Fruit fly (Drosophila melanogaster) whole organism, embryonic: ENCODE measurements around the gene CG2129.
A peak's percentile ranks its signal among the peaks of the same experiment; 100 is the strongest.

Experiments used
- Adf1 ChIP-seq: fragments of 200-800 bp; sonication (Bioruptor generic); IDR thresholded peaks from 2 replicates; pipeline ENCODE4 v1.3.6; 2022; ENCODE audit warnings: missing biosample characterization, missing genetic modification characterization
- Aef1 ChIP-seq: fragments of 200-800 bp; sonication (Bioruptor generic); IDR thresholded peaks from 3 replicates; pipeline ENCODE4 v1.3.6; 2022; ENCODE audit warnings: missing biosample characterization, missing genetic modification characterization
- Blimp-1 ChIP-seq: fragments of 200-800 bp; sonication (Bioruptor generic); optimal IDR thresholded peaks from 3 replicates; lab custom pipeline; 2018; ENCODE audit warnings: missing biosample characterization, missing genetic modification characterization, mild to moderate bottlenecking, moderate library complexity, missing genetic modification reagents
- BtbVII ChIP-seq: fragments of 200-800 bp; sonication (Bioruptor generic); optimal IDR thresholded peaks from 3 replicates; lab custom pipeline; 2017; ENCODE audit warnings: missing biosample characterization, mild to moderate bottlenecking, missing genetic modification characterization
- CG10209 ChIP-seq: fragments of 200-800 bp; sonication (Bioruptor generic); optimal IDR thresholded peaks from 3 replicates; lab custom pipeline; 2017; ENCODE audit warnings: missing biosample characterization, mild to moderate bottlenecking, missing genetic modification characterization, missing genetic modification reagents
- CG10366 ChIP-seq: fragments of 200-800 bp; sonication (Bioruptor generic); IDR thresholded peaks from 2 replicates; pipeline ENCODE4 v1.3.6; 2022; ENCODE audit warnings: missing biosample characterization, missing genetic modification characterization
- CG12104 ChIP-seq: fragments of 200-800 bp; sonication (Bioruptor generic); optimal IDR thresholded peaks from 3 replicates; lab custom pipeline; 2016; ENCODE audit warnings: missing biosample characterization, missing genetic modification characterization
- CG13287 ChIP-seq: fragments of 200-800 bp; sonication (Bioruptor generic); IDR thresholded peaks from 2 replicates; pipeline ENCODE4 v1.3.6; 2022; ENCODE audit warnings: missing biosample characterization, missing genetic modification characterization; ENCODE audit not compliant: partially characterized antibody
- CG13424 ChIP-seq: fragments of 200-800 bp; sonication (Bioruptor generic); optimal IDR thresholded peaks from 2 replicates; lab custom pipeline; 2019; ENCODE audit warnings: missing biosample characterization, mild to moderate bottlenecking, missing genetic modification characterization, moderate library complexity
- CG13624 ChIP-seq: fragments of 200-800 bp; sonication (Bioruptor generic); optimal IDR thresholded peaks from 2 replicates; lab custom pipeline; 2016; ENCODE audit warnings: missing biosample characterization, missing genetic modification characterization
- CG17802 ChIP-seq: fragments of 200-800 bp; sonication (Bioruptor generic); optimal IDR thresholded peaks from 2 replicates; lab custom pipeline; 2018; ENCODE audit warnings: missing biosample characterization, mild to moderate bottlenecking, missing genetic modification characterization, moderate library complexity
- CG18764 ChIP-seq: fragments of 200-800 bp; sonication (Bioruptor generic); optimal IDR thresholded peaks from 3 replicates; lab custom pipeline; 2016; ENCODE audit warnings: missing biosample characterization, missing genetic modification characterization
- CG2116 ChIP-seq: fragments of 200-800 bp; sonication (Bioruptor generic); optimal IDR thresholded peaks from 3 replicates; lab custom pipeline; 2018; ENCODE audit warnings: missing biosample characterization, mild to moderate bottlenecking, missing genetic modification characterization
- CG30431 ChIP-seq: fragments of 200-800 bp; sonication (Bioruptor generic); optimal IDR thresholded peaks from 2 replicates; lab custom pipeline; 2017; ENCODE audit warnings: missing biosample characterization, missing genetic modification characterization
- CG31365 ChIP-seq: fragments of 200-800 bp; sonication (Bioruptor generic); optimal IDR thresholded peaks from 2 replicates; lab custom pipeline; 2018; ENCODE audit warnings: missing biosample characterization, mild to moderate bottlenecking, missing genetic modification characterization
- CG3407 ChIP-seq: fragments of 200-800 bp; sonication (Bioruptor generic); optimal IDR thresholded peaks from 2 replicates; lab custom pipeline; 2018; ENCODE audit warnings: missing biosample characterization, mild to moderate bottlenecking, missing genetic modification characterization
- CG3838 ChIP-seq: fragments of 200-800 bp; sonication (Bioruptor generic); optimal IDR thresholded peaks from 3 replicates; lab custom pipeline; 2016; ENCODE audit warnings: missing biosample characterization, missing genetic modification characterization
- CG4404 ChIP-seq: fragments of 200-800 bp; sonication (Bioruptor generic); IDR thresholded peaks from 2 replicates; pipeline ENCODE4 v1.3.6; 2022; ENCODE audit warnings: missing biosample characterization, missing genetic modification characterization
- CG4424 ChIP-seq: fragments of 200-800 bp; sonication (Bioruptor generic); optimal IDR thresholded peaks from 3 replicates; lab custom pipeline; 2016; ENCODE audit warnings: missing biosample characterization, missing genetic modification characterization
- CG6813 ChIP-seq: fragments of 200-800 bp; sonication (Bioruptor generic); optimal IDR thresholded peaks from 2 replicates; lab custom pipeline; 2017; ENCODE audit warnings: missing biosample characterization, missing genetic modification characterization, mild to moderate bottlenecking, moderate library complexity, missing genetic modification reagents
- CG7987 ChIP-seq: fragments of 200-800 bp; sonication (Bioruptor generic); optimal IDR thresholded peaks from 2 replicates; lab custom pipeline; 2018; ENCODE audit warnings: missing biosample characterization, mild to moderate bottlenecking, missing genetic modification characterization, moderate library complexity
- CG8924 ChIP-seq: fragments of 200-800 bp; optimal IDR thresholded peaks from 3 replicates; lab custom pipeline; 2019; ENCODE audit warnings: missing biosample characterization, mild to moderate bottlenecking, missing genetic modification characterization, moderate library complexity
- CG9437 ChIP-seq: fragments of 200-800 bp; sonication (Bioruptor generic); optimal IDR thresholded peaks from 2 replicates; lab custom pipeline; 2018; ENCODE audit warnings: missing biosample characterization, mild to moderate bottlenecking, missing genetic modification characterization
- CTCF ChIP-seq: fragments of 200-800 bp; sonication (Bioruptor generic); optimal IDR thresholded peaks from 2 replicates; lab custom pipeline; 2017; ENCODE audit warnings: missing biosample characterization, mild to moderate bottlenecking, missing genetic modification characterization, moderate library complexity
- CkIIα-i1 ChIP-seq: fragments of 200-800 bp; sonication (Bioruptor generic); IDR thresholded peaks from 2 replicates; pipeline ENCODE4 v1.3.6; 2022; ENCODE audit warnings: missing biosample characterization, missing genetic modification characterization
- Dad ChIP-seq: fragments of 200-800 bp; sonication (Bioruptor generic); optimal IDR thresholded peaks from 3 replicates; lab custom pipeline; 2016; ENCODE audit warnings: missing biosample characterization, missing genetic modification characterization
- Dp ChIP-seq: fragments of 200-800 bp; sonication (Bioruptor generic); optimal IDR thresholded peaks from 2 replicates; lab custom pipeline; 2018; ENCODE audit warnings: missing biosample characterization, mild to moderate bottlenecking, missing genetic modification characterization, moderate library complexity
- Ets65A ChIP-seq: fragments of 200-800 bp; sonication (Bioruptor generic); peaks from one replicate; lab custom pipeline; 2016; ENCODE audit warnings: missing biosample characterization, missing genetic modification characterization
- Hmr ChIP-seq: fragments of 200-800 bp; sonication (Bioruptor generic); optimal IDR thresholded peaks from 3 replicates; lab custom pipeline; 2017; ENCODE audit warnings: mild to moderate bottlenecking, missing biosample characterization, missing genetic modification reagents, missing genetic modification characterization
- MESR4 ChIP-seq: fragments of 200-800 bp; sonication (Bioruptor generic); optimal IDR thresholded peaks from 2 replicates; lab custom pipeline; 2018; ENCODE audit warnings: missing biosample characterization, mild to moderate bottlenecking, missing genetic modification characterization, moderate library complexity
- NC2α ChIP-seq: fragments of 200-800 bp; sonication (Bioruptor generic); optimal IDR thresholded peaks from 2 replicates; lab custom pipeline; 2016; ENCODE audit warnings: missing biosample characterization, missing genetic modification characterization
- PHDP ChIP-seq: fragments of 200-800 bp; sonication (Bioruptor generic); optimal IDR thresholded peaks from 3 replicates; lab custom pipeline; 2018; ENCODE audit warnings: missing biosample characterization, mild to moderate bottlenecking, missing genetic modification characterization, moderate library complexity
- Six4 ChIP-seq: fragments of 200-800 bp; sonication (Bioruptor generic); optimal IDR thresholded peaks from 2 replicates; lab custom pipeline; 2016; ENCODE audit warnings: missing biosample characterization, missing genetic modification characterization
- Sox102F ChIP-seq: fragments of 200-800 bp; sonication (Bioruptor generic); optimal IDR thresholded peaks from 2 replicates; lab custom pipeline; 2018; ENCODE audit warnings: missing biosample characterization, mild to moderate bottlenecking, missing genetic modification characterization, moderate library complexity
- bowl ChIP-seq: fragments of 200-800 bp; sonication (Bioruptor generic); IDR thresholded peaks from 2 replicates; pipeline ENCODE4 v1.3.6; 2022; ENCODE audit warnings: missing biosample characterization, missing genetic modification characterization
- cato ChIP-seq: fragments of 200-800 bp; sonication (Bioruptor generic); optimal IDR thresholded peaks from 2 replicates; lab custom pipeline; 2016; ENCODE audit warnings: missing biosample characterization, missing genetic modification characterization, borderline replicate concordance
- dimm ChIP-seq: fragments of 200-800 bp; sonication (Bioruptor generic); IDR thresholded peaks from 2 replicates; pipeline ENCODE4 v1.3.6; 2022; ENCODE audit warnings: missing biosample characterization, missing genetic modification characterization
- dysf ChIP-seq: fragments of 200-800 bp; sonication (Bioruptor generic); IDR thresholded peaks from 3 replicates; pipeline ENCODE4 v1.3.6; 2022; ENCODE audit warnings: missing biosample characterization, missing genetic modification characterization
- en ChIP-seq: fragments of 200-800 bp; sonication (Bioruptor generic); optimal IDR thresholded peaks from 2 replicates; lab custom pipeline; 2016; ENCODE audit warnings: missing biosample characterization, missing genetic modification characterization
- eve ChIP-seq, 2 experiments: fragments of >200 bp; optimal IDR thresholded peaks; 2 replicates each; lab custom pipeline; 2017; ENCODE audit warnings: missing biosample characterization in 2 of 2, missing genetic modification characterization in 2 of 2
- gce ChIP-seq: fragments of 200-800 bp; sonication (Bioruptor generic); IDR thresholded peaks from 3 replicates; pipeline ENCODE4 v1.3.6; 2022; ENCODE audit warnings: missing biosample characterization, missing genetic modification characterization
- jigr1 ChIP-seq: fragments of 200-800 bp; sonication (Bioruptor generic); IDR thresholded peaks from 3 replicates; pipeline ENCODE4 v1.3.6; 2022; ENCODE audit warnings: missing biosample characterization, missing genetic modification characterization
- jing ChIP-seq: fragments of 200-800 bp; sonication (Bioruptor generic); optimal IDR thresholded peaks from 2 replicates; lab custom pipeline; 2018; ENCODE audit warnings: missing biosample characterization, mild to moderate bottlenecking, missing genetic modification characterization
- peb ChIP-seq: fragments of 200-800 bp; sonication (Bioruptor generic); IDR thresholded peaks from 2 replicates; pipeline ENCODE4 v1.3.6; 2022; ENCODE audit warnings: missing biosample characterization, missing genetic modification characterization
- pho ChIP-seq: fragments of 200-800 bp; sonication (Bioruptor generic); optimal IDR thresholded peaks from 2 replicates; lab custom pipeline; 2016; ENCODE audit warnings: missing biosample characterization, missing genetic modification characterization
- sisA ChIP-seq: fragments of 200-800 bp; sonication (Bioruptor generic); IDR thresholded peaks from 2 replicates; pipeline ENCODE4 v1.3.6; 2022; ENCODE audit warnings: missing biosample characterization, missing genetic modification characterization
- stwl ChIP-seq: fragments of 200-800 bp; sonication (Bioruptor generic); optimal IDR thresholded peaks from 3 replicates; lab custom pipeline; 2018; ENCODE audit warnings: missing biosample characterization, mild to moderate bottlenecking, missing genetic modification characterization, moderate library complexity
- toy ChIP-seq: fragments of 200-800 bp; sonication (Bioruptor generic); IDR thresholded peaks from 2 replicates; pipeline ENCODE4 v1.3.6; 2022; ENCODE audit warnings: missing biosample characterization, missing genetic modification characterization
- vvl ChIP-seq: fragments of 200-800 bp; sonication (Bioruptor generic); IDR thresholded peaks from 2 replicates; pipeline ENCODE4 v1.3.6; 2022; ENCODE audit warnings: missing biosample characterization, missing genetic modification characterization
- yki ChIP-seq: fragments of >200 bp; optimal IDR thresholded peaks from 3 replicates; lab custom pipeline; 2018
- zen2 ChIP-seq: fragments of 200-800 bp; sonication (Bioruptor generic); IDR thresholded peaks from 3 replicates; pipeline ENCODE4 v1.3.6; 2022; ENCODE audit warnings: missing biosample characterization, missing genetic modification characterization; ENCODE audit not compliant: partially characterized antibody

CG2129 gene

dm6 chrX:8131693-8132313 is 13.8 kb upstream of the CG2129 start, which contains the start of gene CG10958 (continued):
- TF ChIP-seq jing (GFP tag; lab: Kevin White, UChicago) (no peak), CG8924 (tag; lab: Kevin White, UChicago) (peak; percentile 51), CG7987 (GFP tag; lab: Kevin White, UChicago) (no peak), Dp (GFP tag; lab: Kevin White, UChicago) (peak; percentile 31), CG10366 (GFP tag; lab: Robert Waterston, UW) (peak; percentile 60), toy (no peak), dysf (peak; percentile 37; the same call in 2 of the 3 replicates), CG3407 (GFP tag; lab: Kevin White, UChicago) (peak; percentile 20), CG4424 (GFP tag; lab: Kevin White, UChicago) (peak; percentile 59), Dad (GFP tag; lab: Kevin White, UChicago) (peak; percentile 35), CG13287 (peak; percentile 51), cato (peak; percentile 11), CG13424 (tag; lab: Kevin White, UChicago) (peak; percentile 47), CG6813 (no peak), CG18764 (peak; percentile 48), Aef1 (GFP tag; lab: Robert Waterston, UW) (0 out of 3 replicates have a peak, but pooled peaks have one; percentile 33), eve (GFP tag; optimal IDR thresholded peaks at IDR 0.05; lab: Kevin White, UChicago) (no peak), Hmr (GFP tag; lab: Kevin White, UChicago) (peak; percentile 56), CG30431 (no peak), CG4404 (GFP tag; lab: Robert Waterston, UW) (no peak), CG2116 (GFP tag; lab: Kevin White, UChicago) (peak; percentile 99), en (no peak), sisA (peak; percentile 52), CG13624 (no peak), CTCF (GFP tag; lab: Kevin White, UChicago) (no peak), Six4 (GFP tag; lab: Kevin White, UChicago) (peak; percentile 63), CG17802 (no peak), Adf1 (GFP tag; lab: Robert Waterston, UW) (peak; percentile 37; the same call in 1 of the 2 replicates), PHDP (tag; lab: Kevin White, UChicago) (peak; percentile 64), gce (no peak), dimm (GFP tag; lab: Robert Waterston, UW) (no peak), CkIIα-i1 (GFP tag; lab: Robert Waterston, UW) (no peak), peb (GFP tag; lab: Robert Waterston, UW) (no peak), NC2α (GFP tag; lab: Kevin White, UChicago) (no peak), CG3838 (peak; percentile 53), bowl (GFP tag; lab: Robert Waterston, UW) (no peak), Sox102F (GFP tag; lab: Kevin White, UChicago) (peak; percentile 71), Blimp-1 (peak; percentile 57), jigr1 (GFP tag; lab: Robert Waterston, UW) (no peak), CG31365 (tag; lab: Kevin White, UChicago) (no peak), pho (GFP tag; lab: Kevin White, UChicago) (peak; percentile 49), vvl (GFP tag; lab: Robert Waterston, UW) (peak; percentile 64; the same call in 1 of the 2 replicates), zen2 (GFP tag; lab: Robert Waterston, UW) (no peak), CG12104 (GFP tag; lab: Kevin White, UChicago) (no peak), BtbVII (GFP tag; lab: Kevin White, UChicago) (no peak), stwl (tag; lab: Kevin White, UChicago) (peak; percentile 61), CG10209 (GFP tag; lab: Kevin White, UChicago) (peak; percentile 41), Ets65A (peak; percentile 34), MESR4 (GFP tag; lab: Kevin White, UChicago) (peak; percentile 68), CG9437 (GFP tag; lab: Kevin White, UChicago) (peak; percentile 74), yki (lab: Kevin White, UChicago) (no peak)
